Worm (Caenorhabditis elegans) whole organism, L4/young adult: ENCODE measurements around the gene ubh-2.

Experiments used
- W03F9.2 ChIP-seq: fragments of 150-350 bp; optimal IDR thresholded peaks from 2 replicates; lab custom pipeline; 2014; ENCODE audit warnings: missing biosample characterization, missing genetic modification characterization
- dao-5 ChIP-seq: sonication (generic microtip); optimal IDR thresholded peaks from 2 replicates; lab custom pipeline; 2016; ENCODE audit warnings: missing genotype, missing genetic modification characterization, moderate library complexity, missing compliant biosample characterization
- him-1 ChIP-seq: sonication (generic microtip); optimal IDR thresholded peaks from 2 replicates; lab custom pipeline; 2016; ENCODE audit warnings: missing genotype, missing genetic modification reagents, missing genetic modification characterization, missing compliant biosample characterization

ce11 chrV:6508703-6509102 lies 914 bp downstream of the ubh-2 start, which contains the start of gene ubh-3:
- TF ChIP-seq dao-5 (tag; lab: Kevin White, UChicago) = no peak
- no peak for TF ChIP-seq him-1 (tag; lab: Kevin White, UChicago)
- no peak for TF ChIP-seq W03F9.2 (tag; lab: Kevin White, UChicago)
